Fruit fly (Drosophila melanogaster) whole organism, prepupa: ENCODE measurements around the gene CG7248.

Experiments
- Blimp-1 ChIP-seq: fragments of 200-800 bp; sonication (Bioruptor generic); optimal IDR thresholded peaks from 3 replicates; lab custom pipeline; 2017; ENCODE audit warnings: missing biosample characterization, missing genetic modification characterization, mild to moderate bottlenecking, moderate library complexity, missing genetic modification reagents
- CG11762 ChIP-seq: fragments of 200-800 bp; sonication (Bioruptor generic); optimal IDR thresholded peaks from 3 replicates; lab custom pipeline; 2016; ENCODE audit warnings: missing biosample characterization, missing genetic modification characterization; ENCODE audit not compliant: insufficient read depth
- CG16779 ChIP-seq: fragments of 200-800 bp; sonication (Bioruptor generic); optimal IDR thresholded peaks from 3 replicates; lab custom pipeline; 2017; ENCODE audit warnings: missing biosample characterization, mild to moderate bottlenecking, missing genetic modification characterization
- CG32006 ChIP-seq: fragments of 200-800 bp; sonication (Bioruptor generic); optimal IDR thresholded peaks from 3 replicates; lab custom pipeline; 2017; ENCODE audit warnings: missing biosample characterization, mild to moderate bottlenecking, missing genetic modification characterization
- CG6276 ChIP-seq: fragments of 200-800 bp; sonication (Bioruptor generic); optimal IDR thresholded peaks from 2 replicates; lab custom pipeline; 2017; ENCODE audit warnings: missing biosample characterization, mild to moderate bottlenecking, missing genetic modification characterization
- CG7368 ChIP-seq: fragments of 200-800 bp; sonication (Bioruptor generic); optimal IDR thresholded peaks from 3 replicates; lab custom pipeline; 2016; ENCODE audit warnings: missing biosample characterization, missing genetic modification characterization
- CG8319 ChIP-seq: fragments of 200-800 bp; sonication (Bioruptor generic); optimal IDR thresholded peaks from 3 replicates; lab custom pipeline; 2016; ENCODE audit warnings: missing biosample characterization, missing genetic modification characterization
- Eip93F ChIP-seq: fragments of 200-800 bp; sonication (Bioruptor generic); optimal IDR thresholded peaks from 2 replicates; lab custom pipeline; 2016; ENCODE audit warnings: missing biosample characterization, mild to moderate bottlenecking, missing genetic modification characterization
- Gug ChIP-seq: fragments of 200-800 bp; sonication (Bioruptor generic); IDR thresholded peaks from 2 replicates; pipeline ENCODE4 v1.3.6; 2022; ENCODE audit warnings: missing biosample characterization, missing genetic modification characterization
- Lpt ChIP-seq: fragments of 200-800 bp; sonication (Bioruptor generic); optimal IDR thresholded peaks from 3 replicates; lab custom pipeline; 2016; ENCODE audit warnings: missing biosample characterization, missing genetic modification characterization
- Sox102F ChIP-seq: fragments of 200-800 bp; sonication (Bioruptor generic); optimal IDR thresholded peaks from 2 replicates; lab custom pipeline; 2016; ENCODE audit warnings: missing biosample characterization, mild to moderate bottlenecking, missing genetic modification characterization
- dsx ChIP-seq: fragments of 200-800 bp; optimal IDR thresholded peaks from 3 replicates; lab custom pipeline; 2019; ENCODE audit warnings: missing biosample characterization, mild to moderate bottlenecking, missing genetic modification characterization, moderate library complexity; ENCODE audit not compliant: poor library complexity, severe bottlenecking
- pdm3 ChIP-seq: fragments of 200-800 bp; sonication (Bioruptor generic); optimal IDR thresholded peaks from 3 replicates; lab custom pipeline; 2016; ENCODE audit warnings: missing biosample characterization, missing genetic modification characterization
- vri ChIP-seq: fragments of 200-800 bp; sonication (Bioruptor generic); optimal IDR thresholded peaks from 3 replicates; lab custom pipeline; 2016; ENCODE audit warnings: missing biosample characterization, mild to moderate bottlenecking, missing genetic modification characterization

DNA sequence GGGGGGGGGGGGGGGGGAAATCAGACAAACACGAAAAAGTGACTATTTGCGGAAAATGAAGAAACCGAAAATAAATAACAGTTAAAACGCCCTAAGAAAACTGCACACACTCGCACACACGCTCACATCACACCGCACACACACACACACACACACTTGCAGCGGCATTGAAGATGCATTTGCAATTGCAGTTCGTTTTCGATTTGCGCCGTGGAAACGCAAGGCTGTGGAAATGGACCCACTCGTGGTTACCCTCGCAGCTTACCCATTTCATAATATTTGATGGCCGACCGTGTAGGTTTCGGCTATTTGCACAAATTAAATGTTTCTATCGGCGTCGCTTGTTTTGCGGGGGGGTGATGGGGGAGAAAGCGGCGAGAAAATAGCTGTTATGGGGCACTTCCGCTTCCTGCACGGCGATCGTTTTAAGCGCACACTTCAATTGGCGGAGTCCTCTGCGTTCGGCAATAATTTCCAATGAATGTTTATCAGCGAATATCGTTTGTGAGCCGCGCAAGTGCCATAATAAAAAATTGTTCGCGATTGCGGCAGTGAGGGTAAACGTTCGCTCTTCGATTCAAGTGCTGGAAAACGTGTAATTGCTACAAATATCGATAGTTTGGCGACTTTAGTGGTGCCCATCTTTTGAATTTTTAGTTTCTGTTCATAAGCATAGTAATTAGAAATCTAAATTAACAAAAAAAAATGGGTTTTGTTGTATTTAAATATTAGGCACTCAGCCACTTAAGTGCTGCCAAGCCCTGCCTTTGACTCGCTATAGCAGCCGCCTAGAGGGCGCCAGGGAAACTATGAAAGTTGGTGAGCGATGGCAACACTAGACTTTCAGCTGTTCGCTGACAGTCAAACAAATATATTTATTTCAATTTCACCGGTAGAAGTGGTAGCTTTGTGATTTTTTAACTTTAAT, 48.7 kb downstream of the CG7248 start, which contains the start of the genes Pop2 and CG6928:
- TF ChIP-seq CG7368 = peak; percentile 21
- no peak for TF ChIP-seq dsx (GFP tag; lab: Kevin White, UChicago)
- TF ChIP-seq Eip93F (GFP tag; lab: Kevin White, UChicago) = no peak
- TF ChIP-seq CG16779 (tag; lab: Kevin White, UChicago) = no peak
- no peak for TF ChIP-seq CG32006 (GFP tag; lab: Kevin White, UChicago)
- no peak for TF ChIP-seq vri (GFP tag; lab: Kevin White, UChicago)
- peak; percentile 8 for TF ChIP-seq Lpt (GFP tag; lab: Kevin White, UChicago)
- no peak for TF ChIP-seq pdm3 (GFP tag; lab: Kevin White, UChicago)
- TF ChIP-seq CG6276 (GFP tag; lab: Kevin White, UChicago) = no peak
- TF ChIP-seq CG8319 (GFP tag; lab: Kevin White, UChicago) = peak; percentile 35
- TF ChIP-seq CG11762 (GFP tag; lab: Kevin White, UChicago) = no peak
- 0 out of 2 replicates have a peak, but pooled peaks have one; percentile 39 for TF ChIP-seq Gug
- peak; percentile 52 for TF ChIP-seq Sox102F (GFP tag; lab: Kevin White, UChicago)
- no peak for TF ChIP-seq Blimp-1
